Fruit fly (Drosophila melanogaster): ENCODE data around the gene Galphaf.

The Galphaf gene

DNA sequence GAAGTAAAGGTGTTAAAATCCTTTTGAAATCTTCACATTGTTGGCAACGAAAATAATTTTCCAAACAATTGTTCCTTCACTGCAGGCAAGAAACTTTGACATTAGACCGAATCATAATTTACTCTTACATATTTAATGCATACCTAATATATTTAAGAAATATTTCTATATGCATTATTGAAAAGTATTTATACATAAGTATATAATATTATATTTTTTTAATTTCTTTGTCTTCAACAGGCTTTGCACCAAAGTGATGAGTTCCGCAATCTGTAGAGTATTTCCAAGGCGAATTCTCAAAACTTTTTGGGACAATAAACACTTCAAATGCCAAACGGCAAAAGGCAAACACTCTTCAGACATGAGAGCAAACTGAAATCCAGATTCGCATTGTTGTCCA, 29.3 kb upstream of the Galphaf start (continued):
- TF ChIP-seq tin (GFP tag; optimal IDR thresholded peaks at IDR 0.05): no peak
- TF ChIP-seq kah (GFP tag; optimal IDR thresholded peaks at IDR 0.05): no peak
- no peak for TF ChIP-seq sqz (GFP tag; optimal IDR thresholded peaks at IDR 0.05)
- TF ChIP-seq CG1792 (GFP tag; optimal IDR thresholded peaks at IDR 0.05): no peak
- no peak for TF ChIP-seq CG18011 (GFP tag; optimal IDR thresholded peaks at IDR 0.05)
- no peak for TF ChIP-seq CG11723 (GFP tag; optimal IDR thresholded peaks at IDR 0.05)
- TF ChIP-seq en (GFP tag; optimal IDR thresholded peaks at IDR 0.05): no peak
- no peak for TF ChIP-seq CG16813 (GFP tag; IDR thresholded peaks at IDR 0.05; ENCODE audit: partially characterized antibody)
- peak; percentile 17 for TF ChIP-seq Hr3 (GFP tag; optimal IDR thresholded peaks at IDR 0.05)
- no peak for TF ChIP-seq CG5180 (GFP tag; optimal IDR thresholded peaks at IDR 0.05)
- no peak for TF ChIP-seq CG31365 (tag; optimal IDR thresholded peaks at IDR 0.05)
- no peak for TF ChIP-seq Oaz (GFP tag; IDR thresholded peaks at IDR 0.05)
- peak; percentile 57 for TF ChIP-seq CG18262 (tag; optimal IDR thresholded peaks at IDR 0.05)
- peak; percentile 66 for TF ChIP-seq slbo (GFP tag; IDR thresholded peaks at IDR 0.05)
- TF ChIP-seq otp (GFP tag; IDR thresholded peaks at IDR 0.05): no peak
- TF ChIP-seq crp (GFP tag; optimal IDR thresholded peaks at IDR 0.05): no peak
- no peak for TF ChIP-seq HHEX (GFP tag; optimal IDR thresholded peaks at IDR 0.05)
- peak; percentile 38; the same call in 1 of the 2 replicates for TF ChIP-seq CG14014 (GFP tag; IDR thresholded peaks at IDR 0.05)
- TF ChIP-seq C15 (GFP tag; IDR thresholded peaks at IDR 0.05): no peak
- no peak for TF ChIP-seq CTCF (GFP tag; optimal IDR thresholded peaks at IDR 0.05)
- TF ChIP-seq CG4404 (GFP tag; IDR thresholded peaks at IDR 0.05): no peak
- TF ChIP-seq Lpt (GFP tag; optimal IDR thresholded peaks at IDR 0.05): no peak
- TF ChIP-seq CG12236 (GFP tag; optimal IDR thresholded peaks at IDR 0.05): no peak

DNA sequence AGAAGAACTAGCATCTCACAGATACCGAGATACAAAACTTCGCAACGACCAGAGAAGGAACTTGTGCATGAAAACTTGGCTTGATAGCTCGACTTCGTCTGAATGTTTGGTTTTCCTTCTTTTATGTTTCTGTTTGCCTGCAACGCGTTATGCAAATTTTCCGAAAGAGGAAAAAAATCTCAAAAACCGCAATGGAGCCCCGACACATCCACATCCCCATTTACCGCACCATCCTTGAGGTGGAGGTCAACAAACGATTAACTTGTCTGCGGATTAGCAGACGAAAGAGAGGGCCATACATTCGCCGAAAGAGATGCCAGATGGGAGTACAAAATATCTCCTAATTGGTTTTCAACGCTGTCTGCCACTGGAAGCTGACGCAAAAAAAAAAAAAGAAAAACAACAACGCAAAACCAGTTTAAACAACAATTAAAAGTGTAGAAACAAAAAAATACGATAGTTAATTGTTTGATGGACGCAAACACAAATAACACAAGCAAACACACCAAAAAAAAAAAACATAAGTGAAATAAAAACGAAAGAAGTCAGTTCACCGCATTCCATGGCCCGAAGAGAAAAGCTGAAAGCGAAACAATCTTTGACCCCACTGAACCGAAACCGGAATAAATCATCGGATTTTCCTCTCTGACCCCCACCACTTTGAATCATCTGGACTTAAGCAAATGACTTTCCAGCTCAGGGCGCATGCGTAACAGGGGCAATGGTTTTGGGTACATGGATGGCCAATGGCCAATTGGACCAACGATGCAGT, 27.5 kb upstream of the Galphaf start:
- TF ChIP-seq Kr (GFP tag; optimal IDR thresholded peaks at IDR 0.05) (no peak), Hr78 (GFP tag; optimal IDR thresholded peaks at IDR 0.05) (peak in 1 of 2 experiments; percentile 69), psq (GFP tag; optimal IDR thresholded peaks at IDR 0.05) (no peak), az2 (GFP tag; optimal IDR thresholded peaks at IDR 0.05) (no peak), Lpt (GFP tag; optimal IDR thresholded peaks at IDR 0.05) (no peak), Bdp1 (GFP tag; optimal IDR thresholded peaks at IDR 0.05) (no peak), sug (tag; optimal IDR thresholded peaks at IDR 0.05) (no peak), Blimp-1 (GFP tag; optimal IDR thresholded peaks at IDR 0.05) (peak; percentile 77), CG10321 (GFP tag; IDR thresholded peaks at IDR 0.05) (0 out of 2 replicates have a peak, but pooled peaks have one; percentile 8), chinmo (GFP tag; IDR thresholded peaks at IDR 0.05; ENCODE audit: partially characterized antibody) (0 out of 4 replicates have a peak, but pooled peaks have one; percentile 52), CG18011 (GFP tag; optimal IDR thresholded peaks at IDR 0.05) (no peak), Ptx1 (GFP tag; IDR thresholded peaks at IDR 0.05) (no peak), CG11504 (tag; optimal IDR thresholded peaks at IDR 0.05) (no peak), CG10267 (tag; optimal IDR thresholded peaks at IDR 0.05) (no peak), cad (GFP tag; optimal IDR thresholded peaks at IDR 0.05) (no peak), CG6654 (GFP tag; optimal IDR thresholded peaks at IDR 0.05) (no peak), gcm (GFP tag; optimal IDR thresholded peaks at IDR 0.05) (no peak), CG4854 (GFP tag; optimal IDR thresholded peaks at IDR 0.05) (no peak), CG4360 (GFP tag; IDR thresholded peaks at IDR 0.05) (no peak), CG17385 (GFP tag; optimal IDR thresholded peaks at IDR 0.05) (no peak), sqz (GFP tag; optimal IDR thresholded peaks at IDR 0.05) (peak; percentile 18), CG10565 (GFP tag; optimal IDR thresholded peaks at IDR 0.05) (no peak), slbo (GFP tag; IDR thresholded peaks at IDR 0.05) (no peak), CG17612 (GFP tag; IDR thresholded peaks at IDR 0.05) (no peak), oc (tag; optimal IDR thresholded peaks at IDR 0.05) (peak; percentile 31), gsb-n (tag; optimal IDR thresholded peaks at IDR 0.05) (no peak), fd102C (GFP tag; optimal IDR thresholded peaks at IDR 0.05) (no peak), pnt (GFP tag; optimal IDR thresholded peaks at IDR 0.05) (no peak), CG17328 (GFP tag; IDR thresholded peaks at IDR 0.05) (no peak), CG33557 (GFP tag; optimal IDR thresholded peaks at IDR 0.05) (peak; percentile 12), CkIIα-i1 (GFP tag; IDR thresholded peaks at IDR 0.05) (no peak)

Data from whole organism, embryonic.